Worm (Caenorhabditis elegans): ENCODE data around the gene K10C8.4.

- TF ChIP-seq ekl-4 (GFP tag; IDR thresholded peaks at IDR 0.05) (0 out of 2 replicates have a peak, but pooled peaks have one; percentile 34), hmg-20 (GFP tag; IDR thresholded peaks at IDR 0.05) (no peak), nfya-1 (tag; optimal IDR thresholded peaks at IDR 0.05; ENCODE audit: borderline replicate concordance, insufficient read depth) (no peak), snpc-4 (GFP tag; optimal IDR thresholded peaks at IDR 0.05) (no peak), snpc-4 (tag; optimal IDR thresholded peaks at IDR 0.05) (no peak), sea-2 (GFP tag; IDR thresholded peaks at IDR 0.05) (no peak), ceh-79 (tag; optimal IDR thresholded peaks at IDR 0.05) (no peak), Y53G8AR.9 (GFP tag; conservative IDR thresholded peaks at IDR 0.05) (no peak), ztf-22 (GFP tag; optimal IDR thresholded peaks at IDR 0.05) (no peak), B0019.2 (GFP tag; conservative IDR thresholded peaks at IDR 0.05) (no peak), ceh-100 (GFP tag; IDR thresholded peaks at IDR 0.05) (no peak), ztf-25 (GFP tag; IDR thresholded peaks at IDR 0.05) (no peak), gei-17 (GFP tag; optimal IDR thresholded peaks at IDR 0.05) (no peak), tbx-9 (tag; optimal IDR thresholded peaks at IDR 0.05; ENCODE audit: borderline replicate concordance) (no peak), rec-8 (tag; optimal IDR thresholded peaks at IDR 0.05) (no peak)
These were observed 31.1 kb downstream of the K10C8.4 start, which contains the start of gene R11D1.13 for ce11 chrV:12727104-12727637.
